Fruit fly (Drosophila melanogaster) whole organism, adult: ENCODE results near the gene CG9951.

Experiments
- CG14711 ChIP-seq: fragments of 200-800 bp; sonication (Bioruptor generic); optimal IDR thresholded peaks from 2 replicates; lab custom pipeline; 2018; ENCODE audit warnings: missing biosample characterization, mild to moderate bottlenecking, missing genetic modification characterization, moderate library complexity
- CG1620 ChIP-seq: fragments of 200-800 bp; sonication (Bioruptor generic); optimal IDR thresholded peaks from 2 replicates; lab custom pipeline; 2016; ENCODE audit warnings: missing biosample characterization, missing genetic modification characterization
- Hr96 ChIP-seq: fragments of 200-800 bp; sonication (Bioruptor generic); optimal IDR thresholded peaks from 2 replicates; lab custom pipeline; 2016; ENCODE audit warnings: missing biosample characterization, missing genetic modification characterization
- kay ChIP-seq: fragments of 200-800 bp; sonication (Bioruptor generic); peaks from one replicate; lab custom pipeline; 2016; ENCODE audit warnings: missing biosample characterization, missing genetic modification characterization, borderline replicate concordance

DNA sequence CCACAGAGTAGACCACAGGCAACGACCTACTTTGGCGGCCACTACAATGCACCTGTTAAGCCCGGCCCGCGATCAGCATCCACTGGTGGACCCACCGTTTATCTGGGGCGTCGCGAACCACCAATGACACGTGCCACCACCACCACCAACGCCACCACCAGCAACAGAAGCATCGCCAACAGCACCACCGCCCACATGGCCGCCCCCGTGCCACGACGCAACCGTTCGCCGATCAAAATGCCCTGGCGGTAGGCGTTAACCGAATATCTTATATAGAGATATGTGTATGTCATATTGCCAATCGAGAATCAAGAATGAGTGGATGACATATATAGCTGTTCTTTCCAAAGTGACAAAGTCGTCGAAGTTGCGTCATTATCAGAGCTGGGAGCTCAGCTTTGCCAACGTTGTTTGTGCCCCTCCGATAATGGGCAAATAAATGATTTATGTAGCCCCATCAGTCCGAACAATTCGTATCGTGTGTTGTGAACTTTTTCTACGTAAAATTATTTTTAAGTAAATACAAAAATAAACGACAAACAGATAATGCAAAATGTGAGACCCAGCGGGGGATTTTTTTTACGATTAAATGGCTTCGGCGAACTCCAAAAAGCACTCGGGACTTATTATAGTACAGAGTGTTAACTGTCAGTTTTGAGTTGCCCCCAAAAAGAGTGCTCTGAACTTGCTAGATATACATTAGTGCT lies 16.0 kb downstream of the CG9951 start:
- TF ChIP-seq CG14711 (tag; lab: Kevin White, UChicago) (no peak), CG1620 (GFP tag; lab: Kevin White, UChicago) (no peak), Hr96 (GFP tag; lab: Kevin White, UChicago) (no peak), kay (no peak)
